Fruit fly (Drosophila melanogaster): ENCODE measurements around the gene CRAT.

DNA sequence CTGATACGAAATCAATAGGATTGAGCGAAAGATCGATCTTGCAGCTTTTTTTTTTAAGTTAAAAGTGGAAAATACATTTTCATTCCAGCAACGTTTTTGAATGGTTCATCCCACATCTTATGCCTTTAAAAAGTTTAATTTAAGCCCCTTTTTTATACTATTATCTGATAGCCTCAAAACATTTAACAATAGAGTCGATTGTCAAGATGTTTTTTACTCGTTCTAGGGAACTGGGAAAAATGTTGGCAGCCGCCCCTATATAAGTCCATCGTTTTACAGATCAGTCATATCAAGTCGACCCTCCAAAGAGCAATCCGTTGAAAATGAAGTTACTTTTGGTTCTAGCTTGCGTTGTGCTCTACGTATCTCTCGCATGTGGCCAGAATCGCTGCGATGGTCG, 1.7 kb upstream of the CRAT start, which contains the start of gene CG42537:
- TF ChIP-seq Myc (optimal IDR thresholded peaks at IDR 0.05) (no peak), h (optimal IDR thresholded peaks at IDR 0.05) (no peak)

All from Kc167 (cell line).